Worm (Caenorhabditis elegans): ENCODE results near the gene ZK6.8.

ZK6.8 gene

DNA sequence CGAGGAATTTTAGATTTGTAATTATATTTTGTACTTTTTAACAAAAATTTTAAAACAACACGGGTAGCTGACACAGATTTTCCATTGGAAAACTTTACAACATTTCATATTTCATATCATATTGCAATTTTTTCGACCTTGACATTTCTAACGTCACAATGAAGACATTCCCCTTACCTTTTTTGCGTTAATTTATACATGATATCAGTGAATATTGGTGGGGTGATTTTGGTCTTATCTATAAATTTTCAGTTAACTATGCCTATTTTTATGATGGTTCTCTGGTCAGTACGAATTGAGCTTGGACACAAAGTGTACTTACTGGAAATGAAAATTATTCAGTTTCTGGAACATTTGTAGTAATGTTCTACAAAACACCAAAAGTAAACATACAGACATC, 2.8 kb downstream of the ZK6.8 start:
- no peak for TF ChIP-seq C04F5.9 (tag; optimal IDR thresholded peaks at IDR 0.05)
- no peak for TF ChIP-seq ceh-88 (GFP tag; IDR thresholded peaks at IDR 0.05)
- TF ChIP-seq elt-2 (tag; optimal IDR thresholded peaks at IDR 0.05), result peak; percentile 48
- TF ChIP-seq fkh-4 (tag; optimal IDR thresholded peaks at IDR 0.05; ENCODE audit: borderline replicate concordance), result no peak

ce11 chrV:385488-385887, 3.8 kb downstream of the ZK6.8 start, which contains the start of gene lipl-5:
lipl-5 (plus strand) TSS chrV:385746.
- TF ChIP-seq nhr-77 (tag; optimal IDR thresholded peaks at IDR 0.05), result no peak
- peak in 1 of 2 experiments; percentile 18 for TF ChIP-seq lin-35 (GFP tag; optimal IDR thresholded peaks at IDR 0.05)
- peak; percentile 81 for TF ChIP-seq elt-2 (tag; optimal IDR thresholded peaks at IDR 0.05)
- no peak for TF ChIP-seq nhr-19 (GFP tag; conservative IDR thresholded peaks at IDR 0.05)

ce11 chrV:388397-388796, 6.7 kb downstream of the ZK6.8 start, which contains the start of gene ZK6.6:
ZK6.6 (plus strand) TSS chrV:388697.
- TF ChIP-seq aha-1 (tag; optimal IDR thresholded peaks at IDR 0.05) (no peak), mef-2 (tag; optimal IDR thresholded peaks at IDR 0.05) (no peak)

ce11 chrV:392199-392678, 10.5 kb downstream of the ZK6.8 start, which contains the start of gene nhr-254:
nhr-254 (plus strand) TSS chrV:392628.
- peak; percentile 63 for TF ChIP-seq fkh-8 (tag; optimal IDR thresholded peaks at IDR 0.05)
- no peak for TF ChIP-seq ama-1 (optimal IDR thresholded peaks at IDR 0.05)
- TF ChIP-seq unc-86 (tag; optimal IDR thresholded peaks at IDR 0.05), result no peak
- no peak for TF ChIP-seq nhr-90 (tag; optimal IDR thresholded peaks at IDR 0.05; ENCODE audit: poor library complexity)
- no peak for TF ChIP-seq fos-1 (tag; optimal IDR thresholded peaks at IDR 0.05)
- TF ChIP-seq hpl-2 (GFP tag; optimal IDR thresholded peaks at IDR 0.05), result no peak
- TF ChIP-seq dsc-1 (tag; optimal IDR thresholded peaks at IDR 0.05), result peak; percentile 47
- TF ChIP-seq tlp-1 (tag; optimal IDR thresholded peaks at IDR 0.05), result no peak
- TF ChIP-seq irx-1 (tag; optimal IDR thresholded peaks at IDR 0.05), result no peak
- TF ChIP-seq nhr-76 (tag; optimal IDR thresholded peaks at IDR 0.05), result no peak
- no peak for TF ChIP-seq ceh-82 (tag; optimal IDR thresholded peaks at IDR 0.05)
- no peak for TF ChIP-seq C04F5.9 (tag; optimal IDR thresholded peaks at IDR 0.05)
- no peak for TF ChIP-seq ztf-11 (tag; optimal IDR thresholded peaks at IDR 0.05)
- TF ChIP-seq pax-3 (tag; optimal IDR thresholded peaks at IDR 0.05), result peak; percentile 38
- peak; percentile 50 for TF ChIP-seq nhr-20 (tag; optimal IDR thresholded peaks at IDR 0.05)
- TF ChIP-seq aly-2 (tag; optimal IDR thresholded peaks at IDR 0.05), result no peak
- TF ChIP-seq nhr-71 (tag; optimal IDR thresholded peaks at IDR 0.05), result peak; percentile 47
- TF ChIP-seq hlh-4 (tag; optimal IDR thresholded peaks at IDR 0.05), result peak; percentile 35
- no peak for TF ChIP-seq fkh-4 (tag; optimal IDR thresholded peaks at IDR 0.05; ENCODE audit: borderline replicate concordance)
- TF ChIP-seq nhr-47 (tag; optimal IDR thresholded peaks at IDR 0.05), result peak; percentile 59
- TF ChIP-seq snu-23 (GFP tag; optimal IDR thresholded peaks at IDR 0.05), result no peak
- TF ChIP-seq nhr-85 (tag), result no peak
- TF ChIP-seq ceh-90 (tag; optimal IDR thresholded peaks at IDR 0.05), result no peak
- no peak for TF ChIP-seq sptf-1 (tag; optimal IDR thresholded peaks at IDR 0.05)
- no peak for TF ChIP-seq ets-5 (GFP tag; IDR thresholded peaks at IDR 0.05)

ce11 chrV:396309-396708, 14.6 kb downstream of the ZK6.8 start, which contains the start of gene nhr-253:
nhr-253 (plus strand) TSS chrV:396593.
- peak; percentile 33 for TF ChIP-seq nhr-20 (tag; optimal IDR thresholded peaks at IDR 0.05)
- TF ChIP-seq nhr-71 (tag; optimal IDR thresholded peaks at IDR 0.05), result no peak
- peak; percentile 82 for TF ChIP-seq fkh-8 (tag; optimal IDR thresholded peaks at IDR 0.05)
- peak; percentile 70 for TF ChIP-seq nhr-47 (tag; optimal IDR thresholded peaks at IDR 0.05)
- peak; percentile 36 for TF ChIP-seq dsc-1 (tag; optimal IDR thresholded peaks at IDR 0.05)
- TF ChIP-seq lin-14 (GFP tag; optimal IDR thresholded peaks at IDR 0.05), result no peak
- no peak for TF ChIP-seq aly-2 (tag; optimal IDR thresholded peaks at IDR 0.05)

DNA sequence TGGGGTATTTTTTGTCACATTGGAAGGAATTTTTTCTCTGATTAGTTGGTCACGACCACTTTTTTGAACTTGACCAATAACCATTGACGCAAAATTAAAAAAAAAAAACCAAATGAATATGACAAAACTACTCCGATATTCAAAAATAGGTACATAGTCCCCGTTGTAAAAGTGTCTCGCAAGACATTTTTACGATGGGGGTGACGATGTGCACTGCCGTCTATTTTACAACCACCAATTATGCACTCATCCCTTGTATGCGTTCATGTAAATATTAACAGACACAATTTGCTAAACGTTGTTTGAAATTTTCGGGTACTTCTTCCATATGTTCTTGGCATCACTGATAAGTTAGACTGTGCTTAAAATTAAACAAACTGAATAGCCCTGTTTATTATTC, 18.0 kb downstream of the ZK6.8 start, which contains the start of gene scl-27:
scl-27 (plus strand) TSS at position 301 of the 400 bp plus-strand sequence.
- TF ChIP-seq grh-1 (GFP tag; IDR thresholded peaks at IDR 0.05) (no peak), swsn-7 (tag; optimal IDR thresholded peaks at IDR 0.05) (no peak), lin-35 (GFP tag; optimal IDR thresholded peaks at IDR 0.05) (no peak), tlp-1 (tag; optimal IDR thresholded peaks at IDR 0.05) (no peak), lin-13 (GFP tag; optimal IDR thresholded peaks at IDR 0.05) (no peak), xbp-1 (tag; optimal IDR thresholded peaks at IDR 0.05) (no peak), nhr-20 (tag; optimal IDR thresholded peaks at IDR 0.05) (no peak), nhr-19 (GFP tag; conservative IDR thresholded peaks at IDR 0.05) (no peak), elt-2 (tag; optimal IDR thresholded peaks at IDR 0.05) (no peak), vab-15 (tag; optimal IDR thresholded peaks at IDR 0.05) (no peak)
